Fruit fly (Drosophila melanogaster) whole organism, wandering third instar larva: ENCODE data around the gene CG17996.

ENCODE experiments used
- br ChIP-seq: fragments of 200-800 bp; sonication (Bioruptor generic); optimal IDR thresholded peaks from 2 replicates; lab custom pipeline; 2016; ENCODE audit warnings: missing biosample characterization, missing genetic modification characterization
- fru ChIP-seq: fragments of 200-800 bp; sonication (Bioruptor generic); optimal IDR thresholded peaks from 3 replicates; lab custom pipeline; 2016; ENCODE audit warnings: missing biosample characterization, mild to moderate bottlenecking, missing genetic modification characterization
- h ChIP-seq: fragments of 200-800 bp; sonication (Bioruptor generic); optimal IDR thresholded peaks from 3 replicates; lab custom pipeline; 2016; ENCODE audit warnings: missing biosample characterization, mild to moderate bottlenecking, missing genetic modification characterization
- lola ChIP-seq: fragments of >200 bp; optimal IDR thresholded peaks from 2 replicates; lab custom pipeline; 2017; ENCODE audit warnings: missing biosample characterization, missing genetic modification characterization

DNA sequence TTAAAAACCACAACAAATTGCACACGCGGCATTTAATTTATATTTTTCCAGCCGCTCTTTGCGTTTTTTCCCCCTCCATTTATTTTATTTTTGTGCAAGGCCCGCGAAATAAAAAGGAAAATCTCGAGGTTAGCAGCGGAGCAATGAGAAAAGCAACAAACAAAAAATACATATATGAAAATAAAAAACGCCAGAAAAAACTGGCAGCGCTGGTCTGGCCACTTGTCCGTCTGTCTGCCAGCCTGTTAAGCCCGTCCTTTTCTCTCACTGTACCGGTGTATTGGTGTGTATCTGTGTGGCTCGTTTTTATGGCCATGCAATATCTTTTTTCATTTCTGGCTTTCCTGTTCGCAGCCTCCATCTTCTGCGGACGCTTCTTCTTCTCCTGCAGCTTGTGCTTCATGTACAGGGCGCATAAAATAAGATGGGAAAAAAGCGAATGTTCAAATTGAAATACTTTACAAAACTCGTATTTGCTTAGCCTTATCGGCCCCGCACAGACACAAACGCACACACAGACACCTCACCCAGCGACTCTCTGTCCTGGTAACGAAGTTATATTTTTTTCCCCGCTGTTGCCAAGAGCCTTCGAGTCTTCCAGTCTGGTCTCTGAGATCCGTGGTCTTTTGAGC, 44.3 kb downstream of the CG17996 start:
- TF ChIP-seq h (GFP tag; lab: Kevin White, UChicago): peak; percentile 32
- peak; percentile 43 for TF ChIP-seq fru
- TF ChIP-seq lola (GFP tag; lab: Kevin White, UChicago): no peak
- peak; percentile 4 for TF ChIP-seq br (GFP tag; lab: Kevin White, UChicago)
